Worm (Caenorhabditis elegans) whole organism, young adult: Measurements from ENCODE around the gene F41G4.13.

Source experiments
- B0019.2 ChIP-seq: fragments of 200-800 bp; sonication (Bioruptor generic); conservative IDR thresholded peaks from 2 replicates; pipeline ENCODE4 v1.3.6; 2022; ENCODE audit warnings: missing genetic modification reagents, missing genetic modification characterization, missing compliant biosample characterization
- C06A6.2 ChIP-seq: fragments of 200-800 bp; sonication (Bioruptor generic); conservative IDR thresholded peaks from 2 replicates; pipeline ENCODE4 v1.3.6; 2022; ENCODE audit warnings: missing genetic modification characterization, missing compliant biosample characterization
- C17E4.6 ChIP-seq: fragments of 200-800 bp; sonication (Bioruptor generic); IDR thresholded peaks from 2 replicates; pipeline ENCODE4 v1.3.6; 2022; ENCODE audit warnings: missing genetic modification reagents, missing genetic modification characterization, missing compliant biosample characterization
- F22D6.2 ChIP-seq: sonication (generic microtip); optimal IDR thresholded peaks from 2 replicates; lab custom pipeline; 2016; ENCODE audit warnings: mild to moderate bottlenecking, missing genetic modification characterization, missing compliant biosample characterization
- F55B11.4 ChIP-seq: sonication (generic microtip); optimal IDR thresholded peaks from 2 replicates; lab custom pipeline; 2016; ENCODE audit warnings: missing compliant biosample characterization, missing genetic modification characterization, borderline replicate concordance; ENCODE audit not compliant: insufficient read depth
- Y53G8AR.9 ChIP-seq: fragments of 200-800 bp; sonication (Bioruptor generic); conservative IDR thresholded peaks from 2 replicates; pipeline ENCODE4 v1.3.6; 2022; ENCODE audit warnings: missing genetic modification reagents, missing genetic modification characterization, missing compliant biosample characterization
- Y79H2A.3 ChIP-seq: fragments of 200-800 bp; sonication (Bioruptor generic); conservative IDR thresholded peaks from 2 replicates; pipeline ENCODE4 v1.3.6; 2022; ENCODE audit warnings: missing genetic modification reagents, missing genetic modification characterization, missing compliant biosample characterization
- akir-1 ChIP-seq: fragments of 200-800 bp; sonication (Bioruptor generic); optimal IDR thresholded peaks from 2 replicates; lab custom pipeline; 2018; ENCODE audit warnings: mild to moderate bottlenecking, missing genetic modification characterization, moderate library complexity, missing compliant biosample characterization
- ama-1 ChIP-seq, 3 experiments: fragments of 150-350 bp in 1 of 3; sonication (generic microtip) in 2 of 3; optimal IDR thresholded peaks; 2 replicates each; lab custom pipeline; 2014 to 2018; ENCODE audit warnings: missing biosample characterization in 2 of 3, missing genetic modification characterization in 2 of 3, missing genetic modification reagents in 2 of 3
- attf-5 ChIP-seq: fragments of 200-800 bp; sonication (Bioruptor generic); optimal IDR thresholded peaks from 2 replicates; lab custom pipeline; 2018; ENCODE audit warnings: mild to moderate bottlenecking, missing genetic modification characterization, missing compliant biosample characterization
- cebp-1 ChIP-seq, 2 experiments: fragments of 200-800 bp in 1 of 2; sonication (Bioruptor generic) in 1 of 2; sonication (generic microtip) in 1 of 2; IDR thresholded peaks in 1 of 2; optimal IDR thresholded peaks in 1 of 2; 2 replicates each; pipeline versions ENCODE4 v1.3.6 to Lab custom; 2017 to 2022; ENCODE audit warnings: missing compliant biosample characterization in 2 of 2, missing genetic modification characterization in 2 of 2, mild to moderate bottlenecking in 1 of 2, missing genetic modification reagents in 1 of 2, moderate library complexity in 1 of 2
- ceh-40 ChIP-seq: fragments of 200-800 bp; sonication (Bioruptor generic); IDR thresholded peaks from 2 replicates; pipeline ENCODE4 v1.3.6; 2022; ENCODE audit warnings: missing genetic modification characterization, missing compliant biosample characterization
- ceh-91 ChIP-seq: fragments of 200-800 bp; sonication (Bioruptor generic); IDR thresholded peaks from 2 replicates; pipeline ENCODE4 v1.3.6; 2022; ENCODE audit warnings: missing genetic modification reagents, missing genetic modification characterization, missing compliant biosample characterization
- chd-7 ChIP-seq: sonication (generic microtip); optimal IDR thresholded peaks from 2 replicates; lab custom pipeline; 2016; ENCODE audit warnings: mild to moderate bottlenecking, missing genetic modification characterization, moderate library complexity, missing compliant biosample characterization
- dpl-1 ChIP-seq: fragments of 150-350 bp; optimal IDR thresholded peaks from 2 replicates; lab custom pipeline; 2014; ENCODE audit warnings: missing biosample characterization, missing genetic modification reagents, missing genetic modification characterization
- fkh-3 ChIP-seq: sonication (generic microtip); optimal IDR thresholded peaks from 2 replicates; lab custom pipeline; 2016; ENCODE audit warnings: mild to moderate bottlenecking, missing genetic modification characterization, missing compliant biosample characterization
- hmg-1.2 ChIP-seq: fragments of 200-800 bp; sonication (Bioruptor generic); IDR thresholded peaks from 2 replicates; pipeline ENCODE4 v1.3.6; 2022; ENCODE audit warnings: missing genetic modification reagents, missing genetic modification characterization, missing compliant biosample characterization
- lag-1 ChIP-seq: fragments of 200-800 bp; sonication (Bioruptor generic); IDR thresholded peaks from 2 replicates; pipeline ENCODE4 v1.3.6; 2022; ENCODE audit warnings: missing genetic modification reagents, missing genetic modification characterization, missing compliant biosample characterization
- let-607 ChIP-seq, 2 experiments: fragments of 200-800 bp in 1 of 2; sonication (Bioruptor generic) in 1 of 2; sonication (generic microtip) in 1 of 2; optimal IDR thresholded peaks; 2 replicates each; lab custom pipeline; 2016 to 2018; ENCODE audit warnings: mild to moderate bottlenecking in 2 of 2, missing compliant biosample characterization in 2 of 2, missing genetic modification characterization in 2 of 2, moderate library complexity in 2 of 2, missing genotype in 1 of 2
- lin-40 ChIP-seq: sonication (generic microtip); optimal IDR thresholded peaks from 2 replicates; lab custom pipeline; 2016; ENCODE audit warnings: missing genetic modification characterization, mild to moderate bottlenecking, missing compliant biosample characterization, missing genotype, missing genetic modification reagents
- lir-1 ChIP-seq: fragments of 200-800 bp; sonication (Bioruptor generic); conservative IDR thresholded peaks from 2 replicates; pipeline ENCODE4 v1.3.6; 2022; ENCODE audit warnings: missing genetic modification reagents, missing genetic modification characterization, missing compliant biosample characterization
- lsl-1 ChIP-seq: fragments of 200-800 bp; sonication (Bioruptor generic); optimal IDR thresholded peaks from 2 replicates; lab custom pipeline; 2018; ENCODE audit warnings: mild to moderate bottlenecking, missing genetic modification characterization, moderate library complexity, missing compliant biosample characterization
- madf-10 ChIP-seq: sonication (generic microtip); optimal IDR thresholded peaks from 2 replicates; lab custom pipeline; 2016; ENCODE audit warnings: mild to moderate bottlenecking, missing genetic modification characterization, missing compliant biosample characterization
- madf-3 ChIP-seq: fragments of 200-800 bp; sonication (Bioruptor generic); IDR thresholded peaks from 2 replicates; pipeline ENCODE4 v1.3.6; 2022; ENCODE audit warnings: missing genetic modification reagents, missing genetic modification characterization, missing compliant biosample characterization
- madf-6 ChIP-seq: fragments of 200-800 bp; sonication (Bioruptor generic); IDR thresholded peaks from 2 replicates; pipeline ENCODE4 v1.3.6; 2022; ENCODE audit warnings: missing genetic modification reagents, missing genetic modification characterization, missing compliant biosample characterization
- nfyb-1 ChIP-seq: fragments of 200-800 bp; sonication (Bioruptor generic); IDR thresholded peaks from 2 replicates; pipeline ENCODE4 v1.3.6; 2022; ENCODE audit warnings: missing genetic modification reagents, missing genetic modification characterization, missing compliant biosample characterization
- pbrm-1 ChIP-seq: fragments of 200-800 bp; sonication (Bioruptor generic); IDR thresholded peaks from 2 replicates; pipeline ENCODE4 v1.3.6; 2022; ENCODE audit warnings: missing genetic modification reagents, missing genetic modification characterization, missing compliant biosample characterization
- pha-4 ChIP-seq: fragments of 150-350 bp; sonication (generic microtip); optimal IDR thresholded peaks from 2 replicates; lab custom pipeline; 2014; ENCODE audit warnings: missing biosample characterization, missing genetic modification reagents, missing genetic modification characterization
- rcor-1 ChIP-seq: fragments of 200-800 bp; sonication (Bioruptor generic); IDR thresholded peaks from 2 replicates; pipeline ENCODE4 v1.3.6; 2022; ENCODE audit warnings: missing genetic modification reagents, missing genetic modification characterization, missing compliant biosample characterization
- somi-1 ChIP-seq: fragments of 200-800 bp; sonication (Bioruptor generic); optimal IDR thresholded peaks from 2 replicates; lab custom pipeline; 2018; ENCODE audit warnings: mild to moderate bottlenecking, missing genetic modification characterization, missing compliant biosample characterization
- zfh-2 ChIP-seq: fragments of 200-800 bp; sonication (Bioruptor generic); conservative IDR thresholded peaks from 2 replicates; pipeline ENCODE4 v1.3.6; 2022; ENCODE audit warnings: missing genetic modification reagents, missing genetic modification characterization, missing compliant biosample characterization
- ztf-22 ChIP-seq: fragments of 200-800 bp; sonication (Bioruptor generic); optimal IDR thresholded peaks from 2 replicates; lab custom pipeline; 2018; ENCODE audit warnings: mild to moderate bottlenecking, missing genetic modification characterization, moderate library complexity, missing compliant biosample characterization
- ztf-25 ChIP-seq: fragments of 200-800 bp; sonication (Bioruptor generic); IDR thresholded peaks from 2 replicates; pipeline ENCODE4 v1.3.6; 2022; ENCODE audit warnings: missing genetic modification reagents, missing genetic modification characterization, missing compliant biosample characterization
- ztf-28 ChIP-seq: fragments of 200-800 bp; sonication (Bioruptor generic); IDR thresholded peaks from 2 replicates; pipeline ENCODE4 v1.3.6; 2022; ENCODE audit warnings: missing genetic modification reagents, missing genetic modification characterization, missing compliant biosample characterization
- ztf-3 ChIP-seq: fragments of 200-800 bp; sonication (Bioruptor generic); optimal IDR thresholded peaks from 2 replicates; lab custom pipeline; 2018; ENCODE audit warnings: mild to moderate bottlenecking, missing genetic modification characterization, missing compliant biosample characterization

F41G4.13 gene

DNA sequence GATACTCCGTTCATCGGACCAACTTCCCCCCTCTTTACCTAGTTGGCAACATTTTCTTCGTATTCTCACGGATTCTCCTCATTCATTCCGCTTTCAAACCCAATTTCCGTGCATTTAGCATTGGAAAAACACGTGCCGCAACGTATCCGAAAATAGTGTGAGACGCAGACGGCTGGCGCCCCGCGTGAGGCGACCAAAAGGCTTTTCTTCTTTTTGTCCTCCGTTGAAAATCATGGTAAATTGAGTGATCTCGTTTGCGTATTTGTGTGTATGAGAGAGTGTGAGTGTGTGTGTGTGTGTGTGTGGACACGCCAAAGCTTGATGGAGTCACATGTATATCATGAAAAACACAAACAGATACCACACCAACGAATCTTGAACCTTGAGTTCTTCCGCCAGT, 37.8 kb downstream of the F41G4.13 start (continued):
- TF ChIP-seq fkh-3 (tag; lab: Kevin White, UChicago) (no peak), let-607 (tag; optimal IDR thresholded peaks at IDR 0.05; lab: Kevin White, UChicago) (peak in 1 of 2 experiments; percentile 52), Y53G8AR.9 (GFP tag; lab: Robert Waterston, UW) (peak; percentile 62; the same call in 1 of the 2 replicates), madf-3 (GFP tag; lab: Robert Waterston, UW) (0 out of 2 replicates have a peak, but pooled peaks have one; percentile 53), ceh-91 (GFP tag; lab: Robert Waterston, UW) (no peak), dpl-1 (GFP tag; lab: Kevin White, UChicago) (no peak), lsl-1 (GFP tag; lab: Kevin White, UChicago) (no peak), C06A6.2 (peak; percentile 74), madf-10 (tag; lab: Kevin White, UChicago) (peak; percentile 72), rcor-1 (GFP tag; lab: Robert Waterston, UW) (0 out of 2 replicates have a peak, but pooled peaks have one; percentile 49), ztf-22 (GFP tag; lab: Kevin White, UChicago) (peak; percentile 56), ztf-3 (GFP tag; lab: Kevin White, UChicago) (peak; percentile 81)

DNA sequence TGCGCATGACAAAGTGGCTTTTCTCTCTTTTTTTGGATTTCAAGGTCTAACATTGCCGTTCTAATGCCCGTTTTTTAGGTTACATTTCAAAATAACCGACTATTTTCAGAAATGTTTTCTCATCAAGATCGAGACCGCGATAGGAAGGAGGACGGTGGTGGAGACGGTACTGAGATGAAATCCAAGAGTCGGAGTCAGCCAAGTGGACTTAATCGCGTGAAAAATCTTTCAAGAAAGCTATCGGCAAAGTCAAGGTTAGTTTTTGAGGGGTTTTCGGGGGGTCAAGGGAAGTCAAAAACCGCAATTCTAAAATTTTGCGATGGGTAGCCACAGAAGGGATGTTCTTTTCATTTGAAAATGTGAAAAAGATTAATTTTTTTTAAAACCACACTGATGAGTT, 38.6 kb downstream of the F41G4.13 start, which contains the start of gene aak-2:
TSS of gene aak-2 (plus strand) at position 110 of the 400 bp plus-strand sequence.
- TF ChIP-seq madf-6 (GFP tag; lab: Robert Waterston, UW) = no peak
- TF ChIP-seq pbrm-1 = no peak
- TF ChIP-seq F55B11.4 = no peak
- TF ChIP-seq ceh-40 (GFP tag; lab: Robert Waterston, UW) = no peak
- TF ChIP-seq chd-7 = no peak
- TF ChIP-seq somi-1 = no peak
- TF ChIP-seq F22D6.2 (tag; lab: Kevin White, UChicago) = no peak
- no peak for TF ChIP-seq nfyb-1 (GFP tag; lab: Robert Waterston, UW)
- no peak for TF ChIP-seq ama-1 (optimal IDR thresholded peaks at IDR 0.05; lab: Kevin White, UChicago)
- no peak for TF ChIP-seq ama-1 (GFP tag; optimal IDR thresholded peaks at IDR 0.05; lab: Kevin White, UChicago)
- TF ChIP-seq let-607 (tag; optimal IDR thresholded peaks at IDR 0.05; lab: Kevin White, UChicago) = no peak
- TF ChIP-seq Y79H2A.3 (GFP tag; lab: Robert Waterston, UW) = no peak
- no peak for TF ChIP-seq ztf-28 (GFP tag; lab: Robert Waterston, UW)
- no peak for TF ChIP-seq B0019.2
- no peak for TF ChIP-seq lag-1 (GFP tag; lab: Robert Waterston, UW)
- TF ChIP-seq ztf-25 (GFP tag; lab: Robert Waterston, UW) = no peak
- no peak for TF ChIP-seq C06A6.2

DNA sequence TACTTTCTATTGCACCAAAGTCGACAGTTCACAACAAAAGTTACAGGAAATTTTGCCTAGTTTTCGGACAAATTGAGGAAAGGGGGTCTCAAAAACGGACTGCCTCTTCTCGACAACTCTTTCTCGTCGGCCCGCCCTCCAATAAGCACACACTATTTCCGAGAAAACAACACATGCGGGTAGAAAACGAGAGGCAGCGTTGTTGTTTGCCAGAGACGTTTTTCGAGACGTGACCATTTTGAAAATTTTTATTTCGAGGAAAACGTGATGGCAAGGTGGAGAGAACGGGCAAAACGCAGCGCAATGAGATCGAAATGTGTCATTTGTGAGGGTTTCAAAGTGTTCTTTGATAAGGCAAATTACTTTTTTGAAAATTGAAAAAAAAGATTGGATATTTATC, 41.1 kb downstream of the F41G4.13 start:
- TF ChIP-seq lir-1 (GFP tag; lab: Robert Waterston, UW) = 0 out of 2 replicates have a peak, but pooled peaks have one; percentile 40
- no peak for TF ChIP-seq cebp-1 (GFP tag; IDR thresholded peaks at IDR 0.05; lab: Robert Waterston, UW)
- TF ChIP-seq cebp-1 (tag; optimal IDR thresholded peaks at IDR 0.05; lab: Kevin White, UChicago) = peak; percentile 60
- TF ChIP-seq pha-4 (tag; lab: Kevin White, UChicago) = peak; percentile 21
- peak; percentile 46; the same call in 1 of the 2 replicates for TF ChIP-seq hmg-1.2 (GFP tag; lab: Robert Waterston, UW)
- no peak for TF ChIP-seq akir-1 (GFP tag; lab: Kevin White, UChicago)
- peak; percentile 11 for TF ChIP-seq attf-5 (GFP tag; lab: Kevin White, UChicago)
- TF ChIP-seq C17E4.6 (GFP tag; lab: Robert Waterston, UW) = no peak
- peak; percentile 36; the same call in 1 of the 2 replicates for TF ChIP-seq zfh-2 (GFP tag; lab: Robert Waterston, UW)
- peak; percentile 25 for TF ChIP-seq lin-40 (tag; lab: Kevin White, UChicago)
- TF ChIP-seq, all 124 proteins: peak for 7
